Worm (Caenorhabditis elegans): ENCODE measurements around the gene idpc-2.

DNA sequence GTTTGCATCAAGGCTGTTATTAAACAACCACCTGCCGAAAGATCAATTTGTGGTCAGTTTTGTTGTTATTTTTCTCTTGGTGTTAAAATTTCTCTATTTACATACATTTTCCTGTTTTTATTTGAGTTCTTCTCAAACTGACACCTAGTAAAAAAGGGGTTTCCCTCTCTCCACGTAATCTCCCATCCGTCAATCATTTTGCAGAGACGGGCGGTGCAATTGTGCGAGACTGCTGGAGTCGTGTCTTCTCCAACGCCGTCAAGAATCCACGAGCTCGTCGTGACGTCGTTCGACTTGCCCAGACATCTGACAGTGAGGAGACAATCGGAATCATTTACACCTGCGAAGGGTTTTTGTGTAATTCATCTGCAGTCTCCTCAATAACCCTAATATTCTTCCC is 5.3 kb upstream of the idpc-2 start:
- TF ChIP-seq ama-1 (optimal IDR thresholded peaks at IDR 0.05) (no peak), hmbx-1 (tag; optimal IDR thresholded peaks at IDR 0.05) (no peak), ceh-13 (GFP tag; optimal IDR thresholded peaks at IDR 0.05) (no peak), B0310.2 (tag; optimal IDR thresholded peaks at IDR 0.05) (no peak), flt-1 (GFP tag; IDR thresholded peaks at IDR 0.05) (no peak), F13C5.2 (tag; optimal IDR thresholded peaks at IDR 0.05) (no peak), aly-1 (tag; optimal IDR thresholded peaks at IDR 0.05) (no peak), scrt-1 (GFP tag; IDR thresholded peaks at IDR 0.05) (no peak), hmg-4 (GFP tag; optimal IDR thresholded peaks at IDR 0.05) (no peak), tra-4 (tag; optimal IDR thresholded peaks at IDR 0.05) (no peak), sea-1 (GFP tag; conservative IDR thresholded peaks at IDR 0.05) (no peak)

All from whole organism, early embryonic.